Fruit fly (Drosophila melanogaster): Measurements from ENCODE around the gene Trc8.
A peak's percentile ranks its signal among the peaks of the same experiment; 100 is the strongest.

Gene Trc8

DNA sequence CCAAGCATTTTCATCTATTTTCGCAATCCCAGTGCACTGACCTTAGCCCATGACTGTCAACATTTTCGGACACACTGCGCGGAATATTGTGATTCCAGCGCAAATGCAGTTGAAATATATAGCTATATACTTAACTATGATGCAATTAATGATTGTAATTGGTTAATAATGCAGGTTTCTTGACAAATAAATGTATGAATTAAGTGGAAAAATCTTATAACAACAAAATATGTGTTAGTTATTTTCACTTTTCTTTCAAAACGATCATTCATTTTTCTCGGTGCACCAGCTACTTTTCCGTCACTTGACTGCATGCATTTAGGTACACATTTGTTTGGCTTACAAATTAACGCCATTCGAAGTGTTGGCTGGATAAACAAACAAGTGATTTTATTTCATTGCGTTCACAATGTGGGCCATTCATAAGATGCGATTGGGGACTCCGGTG, 44.9 kb downstream of the Trc8 start (continued):
- TF ChIP-seq fd96Cb (tag; optimal IDR thresholded peaks at IDR 0.05): peak; percentile 46
- no peak for TF ChIP-seq CG5953 (GFP tag; IDR thresholded peaks at IDR 0.05)
- TF ChIP-seq kay (GFP tag; optimal IDR thresholded peaks at IDR 0.05): peak; percentile 48
- TF ChIP-seq cato (GFP tag; optimal IDR thresholded peaks at IDR 0.05; ENCODE audit: borderline replicate concordance): peak; percentile 38
- TF ChIP-seq Dek (tag; optimal IDR thresholded peaks at IDR 0.05): peak; percentile 15
- no peak for TF ChIP-seq aop (GFP tag; IDR thresholded peaks at IDR 0.05)
- peak; percentile 18 for TF ChIP-seq CG5180 (GFP tag; optimal IDR thresholded peaks at IDR 0.05)
- TF ChIP-seq fru (optimal IDR thresholded peaks at IDR 0.05): no peak
- peak; percentile 48 for TF ChIP-seq pnt (GFP tag; optimal IDR thresholded peaks at IDR 0.05)
- TF ChIP-seq CG17829 (tag; optimal IDR thresholded peaks at IDR 0.05): peak; percentile 61
- TF ChIP-seq Asciz (GFP tag; optimal IDR thresholded peaks at IDR 0.05): peak; percentile 54
- peak; percentile 10 for TF ChIP-seq Abd-B (GFP tag; optimal IDR thresholded peaks at IDR 0.05)
- TF ChIP-seq CrebB (tag; optimal IDR thresholded peaks at IDR 0.05): no peak
- no peak for TF ChIP-seq C15 (GFP tag; IDR thresholded peaks at IDR 0.05)
- TF ChIP-seq CG6654 (GFP tag; optimal IDR thresholded peaks at IDR 0.05): no peak
- TF ChIP-seq unc-4 (GFP tag; IDR thresholded peaks at IDR 0.05; ENCODE audit: partially characterized antibody): no peak
- TF ChIP-seq bsh (GFP tag; optimal IDR thresholded peaks at IDR 0.05): peak in 1 of 2 experiments; percentile 77
- no peak for TF ChIP-seq Ravus (GFP tag; IDR thresholded peaks at IDR 0.05)
- TF ChIP-seq pfk (GFP tag; optimal IDR thresholded peaks at IDR 0.05): no peak
- peak; percentile 37 for TF ChIP-seq CG4854 (GFP tag; optimal IDR thresholded peaks at IDR 0.05)
- TF ChIP-seq CG31388 (GFP tag; optimal IDR thresholded peaks at IDR 0.05): no peak
- TF ChIP-seq Med (GFP tag): peak; percentile 83
- peak; percentile 58 for TF ChIP-seq Hr3 (GFP tag; optimal IDR thresholded peaks at IDR 0.05)
- TF ChIP-seq crc (GFP tag; optimal IDR thresholded peaks at IDR 0.05): peak; percentile 44
- no peak for TF ChIP-seq chinmo (GFP tag; IDR thresholded peaks at IDR 0.05; ENCODE audit: partially characterized antibody)
- 0 out of 2 replicates have a peak, but pooled peaks have one; percentile 28 for TF ChIP-seq ap (GFP tag; IDR thresholded peaks at IDR 0.05)
- peak; percentile 66 for TF ChIP-seq CG14710 (tag; optimal IDR thresholded peaks at IDR 0.05)
- no peak for TF ChIP-seq CG5245 (GFP tag; optimal IDR thresholded peaks at IDR 0.05)
- TF ChIP-seq CG11560 (tag; IDR thresholded peaks at IDR 0.05): no peak
- peak; percentile 75 for TF ChIP-seq CG2712 (tag; optimal IDR thresholded peaks at IDR 0.05)
- TF ChIP-seq Lpt (GFP tag; optimal IDR thresholded peaks at IDR 0.05): no peak
- peak; percentile 45; the same call in 1 of the 2 replicates for TF ChIP-seq vvl (GFP tag; IDR thresholded peaks at IDR 0.05)
- no peak for TF ChIP-seq tgo (GFP tag; IDR thresholded peaks at IDR 0.05)
- no peak for TF ChIP-seq knrl (GFP tag; IDR thresholded peaks at IDR 0.05; ENCODE audit: partially characterized antibody)
- peak; percentile 54 for TF ChIP-seq CG13424 (tag; optimal IDR thresholded peaks at IDR 0.05)
- TF ChIP-seq CG13287 (GFP tag; IDR thresholded peaks at IDR 0.05; ENCODE audit: partially characterized antibody): no peak
- peak; percentile 34 for TF ChIP-seq twi (tag; optimal IDR thresholded peaks at IDR 0.05)
- TF ChIP-seq CG8765 (GFP tag; IDR thresholded peaks at IDR 0.05): 0 out of 2 replicates have a peak, but pooled peaks have one; percentile 25
- 0 out of 2 replicates have a peak, but pooled peaks have one; percentile 4 for TF ChIP-seq CG17328 (GFP tag; IDR thresholded peaks at IDR 0.05)
- TF ChIP-seq CG15073 (GFP tag; optimal IDR thresholded peaks at IDR 0.05): no peak
- peak; percentile 65 for TF ChIP-seq Hsf (GFP tag; optimal IDR thresholded peaks at IDR 0.05)
- TF ChIP-seq CG1024 (GFP tag; IDR thresholded peaks at IDR 0.05): peak; percentile 35; the same call in 1 of the 2 replicates
- TF ChIP-seq Ets97D (GFP tag; optimal IDR thresholded peaks at IDR 0.05): no peak
- TF ChIP-seq gem (tag; optimal IDR thresholded peaks at IDR 0.05): peak; percentile 80
- no peak for TF ChIP-seq Rx (GFP tag; IDR thresholded peaks at IDR 0.05)
- TF ChIP-seq HmgZ (tag; optimal IDR thresholded peaks at IDR 0.05): no peak
- peak; percentile 4 for TF ChIP-seq Jarid2 (GFP tag; optimal IDR thresholded peaks at IDR 0.05)
- no peak for TF ChIP-seq CG3995 (GFP tag; optimal IDR thresholded peaks at IDR 0.05)
- TF ChIP-seq org-1 (GFP tag; optimal IDR thresholded peaks at IDR 0.05): peak; percentile 44
- no peak for TF ChIP-seq CG9932 (GFP tag; IDR thresholded peaks at IDR 0.05)
- TF ChIP-seq CG2120 (GFP tag; optimal IDR thresholded peaks at IDR 0.05): no peak
